Worm (Caenorhabditis elegans) whole organism, late embryonic: Measurements from ENCODE around the gene E02C12.6.
A peak's percentile ranks its signal among the peaks of the same experiment; 100 is the strongest.

ENCODE experiments used
- C38D4.7 ChIP-seq: fragments of 200-800 bp; sonication (Bioruptor generic); optimal IDR thresholded peaks from 2 replicates; lab custom pipeline; 2018; ENCODE audit warnings: mild to moderate bottlenecking, missing genetic modification characterization, moderate library complexity, missing compliant biosample characterization
- F13H6.1 ChIP-seq: sonication (generic microtip); optimal IDR thresholded peaks from 2 replicates; lab custom pipeline; 2016; ENCODE audit warnings: missing genetic modification characterization, missing compliant biosample characterization
- K02D7.2 ChIP-seq: sonication (generic microtip); optimal IDR thresholded peaks from 2 replicates; lab custom pipeline; 2017; ENCODE audit warnings: mild to moderate bottlenecking, missing genetic modification characterization, missing compliant biosample characterization
- ceh-18 ChIP-seq: sonication (generic microtip); optimal IDR thresholded peaks from 2 replicates; lab custom pipeline; 2016; ENCODE audit warnings: missing genetic modification characterization, missing compliant biosample characterization
- ceh-30 ChIP-seq: fragments of 150-350 bp; optimal IDR thresholded peaks from 2 replicates; lab custom pipeline; 2014; ENCODE audit warnings: missing biosample characterization, missing genetic modification characterization
- ceh-31 ChIP-seq: sonication (generic microtip); optimal IDR thresholded peaks from 2 replicates; lab custom pipeline; 2016; ENCODE audit warnings: missing genetic modification characterization, missing compliant biosample characterization
- ceh-45 ChIP-seq: fragments of 200-800 bp; sonication (Bioruptor generic); IDR thresholded peaks from 2 replicates; pipeline ENCODE4 v1.3.6; 2022; ENCODE audit warnings: missing genetic modification reagents, missing genetic modification characterization, missing compliant biosample characterization
- ceh-6 ChIP-seq: fragments of 200-800 bp; sonication (Bioruptor generic); optimal IDR thresholded peaks from 2 replicates; lab custom pipeline; 2018; ENCODE audit warnings: mild to moderate bottlenecking, missing genetic modification characterization, missing compliant biosample characterization
- dmd-4 ChIP-seq: sonication (generic microtip); optimal IDR thresholded peaks from 2 replicates; lab custom pipeline; 2016; ENCODE audit warnings: borderline replicate concordance, missing genetic modification characterization, missing compliant biosample characterization
- dve-1 ChIP-seq: sonication (generic microtip); optimal IDR thresholded peaks from 2 replicates; lab custom pipeline; 2017; ENCODE audit warnings: antibody characterized with exemption, mild to moderate bottlenecking, missing genetic modification characterization, missing compliant biosample characterization
- elt-2 ChIP-seq: sonication (generic microtip); optimal IDR thresholded peaks from 2 replicates; lab custom pipeline; 2016; ENCODE audit warnings: missing genetic modification reagents, missing genetic modification characterization, missing compliant biosample characterization
- elt-4 ChIP-seq: sonication (generic microtip); optimal IDR thresholded peaks from 2 replicates; lab custom pipeline; 2016; ENCODE audit warnings: missing genetic modification characterization, missing compliant biosample characterization
- ets-4 ChIP-seq: sonication (generic microtip); optimal IDR thresholded peaks from 2 replicates; lab custom pipeline; 2016; ENCODE audit warnings: missing genetic modification characterization, missing compliant biosample characterization
- eyg-1 ChIP-seq: sonication (generic microtip); optimal IDR thresholded peaks from 2 replicates; lab custom pipeline; 2016; ENCODE audit warnings: missing genotype, missing genetic modification characterization, missing compliant biosample characterization
- gmeb-2 ChIP-seq: sonication (generic microtip); optimal IDR thresholded peaks from 2 replicates; lab custom pipeline; 2016; ENCODE audit warnings: missing genetic modification characterization, inconsistent platforms, missing compliant biosample characterization
- hlh-6 ChIP-seq: sonication (generic microtip); optimal IDR thresholded peaks from 2 replicates; lab custom pipeline; 2016; ENCODE audit warnings: missing genotype, missing genetic modification characterization, missing compliant biosample characterization
- lin-11 ChIP-seq: fragments of 200-800 bp; sonication (Bioruptor generic); optimal IDR thresholded peaks from 2 replicates; lab custom pipeline; 2018; ENCODE audit warnings: mild to moderate bottlenecking, missing genetic modification characterization, missing compliant biosample characterization
- mec-3 ChIP-seq: sonication (generic microtip); optimal IDR thresholded peaks from 2 replicates; lab custom pipeline; 2016; ENCODE audit warnings: borderline replicate concordance, missing genetic modification characterization, missing compliant biosample characterization
- nfya-1 ChIP-seq: sonication (generic microtip); optimal IDR thresholded peaks from 2 replicates; lab custom pipeline; 2017; ENCODE audit warnings: missing genetic modification characterization, mild to moderate bottlenecking, missing compliant biosample characterization, antibody characterized with exemption, moderate library complexity
- odd-2 ChIP-seq: sonication (generic microtip); optimal IDR thresholded peaks from 2 replicates; lab custom pipeline; 2017; ENCODE audit warnings: antibody characterized with exemption, mild to moderate bottlenecking, missing genetic modification characterization, missing compliant biosample characterization
- pat-9 ChIP-seq: fragments of 200-800 bp; sonication (Bioruptor generic); optimal IDR thresholded peaks from 2 replicates; lab custom pipeline; 2018; ENCODE audit warnings: mild to moderate bottlenecking, missing genetic modification characterization, moderate library complexity, missing compliant biosample characterization
- pax-1 ChIP-seq: fragments of 150-350 bp; optimal IDR thresholded peaks from 2 replicates; lab custom pipeline; 2014; ENCODE audit warnings: missing biosample characterization, missing genetic modification characterization
- pha-2 ChIP-seq: sonication (generic microtip); optimal IDR thresholded peaks from 2 replicates; lab custom pipeline; 2017; ENCODE audit warnings: mild to moderate bottlenecking, missing genetic modification characterization, missing compliant biosample characterization
- pha-4 ChIP-seq: fragments of 150-350 bp; optimal IDR thresholded peaks from 2 replicates; lab custom pipeline; 2018; ENCODE audit warnings: missing biosample characterization, missing genetic modification reagents, missing genetic modification characterization
- pqm-1 ChIP-seq: sonication (generic microtip); optimal IDR thresholded peaks from 2 replicates; lab custom pipeline; 2016; ENCODE audit warnings: missing genetic modification characterization, missing compliant biosample characterization
- pros-1 ChIP-seq: fragments of 150-350 bp; optimal IDR thresholded peaks from 2 replicates; lab custom pipeline; 2014; ENCODE audit warnings: missing biosample characterization, missing genetic modification reagents, missing genetic modification characterization
- rnt-1 ChIP-seq: sonication (generic microtip); optimal IDR thresholded peaks from 2 replicates; lab custom pipeline; 2016; ENCODE audit warnings: missing genetic modification characterization, missing compliant biosample characterization
- sdc-2 ChIP-seq: sonication (generic microtip); optimal IDR thresholded peaks from 2 replicates; lab custom pipeline; 2016; ENCODE audit warnings: missing genotype, missing genetic modification characterization, missing compliant biosample characterization
- syd-9 ChIP-seq: sonication (generic microtip); optimal IDR thresholded peaks from 2 replicates; lab custom pipeline; 2016; ENCODE audit warnings: mild to moderate bottlenecking, missing genetic modification characterization, moderate library complexity, missing compliant biosample characterization
- tbx-2 ChIP-seq: sonication (generic microtip); optimal IDR thresholded peaks from 2 replicates; lab custom pipeline; 2016; ENCODE audit warnings: missing genetic modification characterization, missing compliant biosample characterization
- ttx-3 ChIP-seq: sonication (generic microtip); optimal IDR thresholded peaks from 2 replicates; lab custom pipeline; 2016; ENCODE audit warnings: missing genetic modification reagents, missing genetic modification characterization, missing compliant biosample characterization
- unc-42 ChIP-seq: sonication (generic microtip); optimal IDR thresholded peaks from 2 replicates; lab custom pipeline; 2016; ENCODE audit warnings: missing genotype, missing genetic modification characterization, missing compliant biosample characterization
- unc-55 ChIP-seq: sonication (generic microtip); optimal IDR thresholded peaks from 2 replicates; lab custom pipeline; 2017; ENCODE audit warnings: missing biosample characterization, missing genetic modification reagents, missing genetic modification characterization
- zip-5 ChIP-seq: sonication (generic microtip); optimal IDR thresholded peaks from 2 replicates; lab custom pipeline; 2016; ENCODE audit warnings: missing genetic modification characterization, missing compliant biosample characterization
- ztf-16 ChIP-seq: sonication (generic microtip); optimal IDR thresholded peaks from 2 replicates; lab custom pipeline; 2017; ENCODE audit warnings: missing genetic modification characterization, missing compliant biosample characterization

E02C12.6 gene

DNA sequence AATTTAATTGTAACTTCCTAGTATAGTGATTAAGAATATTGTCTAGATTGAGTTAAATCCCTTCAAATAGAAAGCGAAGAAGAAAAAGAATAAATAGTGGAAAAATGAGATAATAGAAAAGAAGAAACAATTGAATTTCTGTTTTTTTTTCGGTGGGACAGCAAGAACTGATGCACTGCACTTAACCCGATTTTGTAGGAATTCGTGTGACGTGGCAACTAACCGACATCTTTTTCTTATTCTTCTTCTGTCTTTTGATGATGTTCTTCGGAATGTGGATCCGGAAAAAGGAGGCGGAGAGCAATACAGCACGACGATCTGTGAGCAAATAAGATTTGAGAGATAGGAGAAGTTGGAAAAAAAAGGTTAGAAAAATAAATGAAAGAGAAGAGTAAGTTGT is 38.0 kb upstream of the E02C12.6 start:
- TF ChIP-seq sdc-2 (tag; lab: Kevin White, UChicago) (no peak), unc-42 (tag; lab: Kevin White, UChicago) (peak; percentile 50)

DNA sequence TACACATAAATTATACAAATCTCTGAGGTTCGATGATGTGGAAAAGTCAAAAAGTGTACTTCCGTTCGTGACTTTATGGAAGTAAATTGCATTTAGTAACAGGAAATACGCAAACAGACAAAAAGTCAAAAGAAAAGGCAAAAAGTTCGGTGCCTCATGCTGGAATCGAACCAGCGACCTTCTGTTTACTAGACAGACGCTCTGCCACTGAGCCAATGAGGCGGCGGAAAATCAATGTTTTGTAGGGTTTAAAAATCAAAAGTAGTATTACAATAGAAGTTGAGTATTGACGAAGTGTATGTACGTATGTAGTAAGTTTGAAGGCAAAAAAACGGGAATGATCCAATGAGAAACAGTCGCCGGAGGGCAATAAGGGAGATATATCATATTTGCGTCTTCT is 36.0 kb upstream of the E02C12.6 start:
- no peak for TF ChIP-seq C38D4.7 (GFP tag; lab: Kevin White, UChicago)
- no peak for TF ChIP-seq hlh-6 (tag; lab: Kevin White, UChicago)
- no peak for TF ChIP-seq elt-4
- TF ChIP-seq ceh-18 (tag; lab: Kevin White, UChicago) = no peak

DNA sequence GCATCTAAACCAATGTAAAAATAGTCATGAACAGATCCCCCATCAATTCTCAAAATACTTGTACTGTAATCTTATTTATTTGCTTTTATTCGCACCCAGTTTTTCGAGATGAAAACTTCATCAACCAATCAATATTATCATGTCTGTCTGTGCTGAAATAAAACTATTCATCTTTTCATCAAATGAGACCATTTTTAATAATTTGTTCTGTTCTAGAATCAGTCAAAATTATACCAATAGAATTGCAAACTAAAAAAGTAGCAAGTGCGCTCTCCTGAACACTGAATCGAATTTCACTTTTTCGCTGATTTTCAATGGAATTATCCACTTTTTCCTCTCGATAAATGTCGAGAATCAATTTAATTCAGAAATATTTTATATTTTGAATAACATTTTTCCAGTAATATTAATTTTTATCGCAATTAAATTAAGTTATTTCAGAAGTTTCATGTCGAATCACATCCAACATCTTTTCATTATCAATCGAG is 29.0 kb upstream of the E02C12.6 start, which contains the start of gene trpp-4:
Gene trpp-4, plus strand, starts transcription at position 442 of the 488 bp plus-strand sequence.
- TF ChIP-seq eyg-1 (tag; lab: Kevin White, UChicago) (no peak), ceh-30 (no peak), lin-11 (tag; lab: Kevin White, UChicago) (no peak), pat-9 (tag; lab: Kevin White, UChicago) (no peak), unc-42 (tag; lab: Kevin White, UChicago) (peak; percentile 54), unc-55 (GFP tag; lab: Kevin White, UChicago) (no peak)

DNA sequence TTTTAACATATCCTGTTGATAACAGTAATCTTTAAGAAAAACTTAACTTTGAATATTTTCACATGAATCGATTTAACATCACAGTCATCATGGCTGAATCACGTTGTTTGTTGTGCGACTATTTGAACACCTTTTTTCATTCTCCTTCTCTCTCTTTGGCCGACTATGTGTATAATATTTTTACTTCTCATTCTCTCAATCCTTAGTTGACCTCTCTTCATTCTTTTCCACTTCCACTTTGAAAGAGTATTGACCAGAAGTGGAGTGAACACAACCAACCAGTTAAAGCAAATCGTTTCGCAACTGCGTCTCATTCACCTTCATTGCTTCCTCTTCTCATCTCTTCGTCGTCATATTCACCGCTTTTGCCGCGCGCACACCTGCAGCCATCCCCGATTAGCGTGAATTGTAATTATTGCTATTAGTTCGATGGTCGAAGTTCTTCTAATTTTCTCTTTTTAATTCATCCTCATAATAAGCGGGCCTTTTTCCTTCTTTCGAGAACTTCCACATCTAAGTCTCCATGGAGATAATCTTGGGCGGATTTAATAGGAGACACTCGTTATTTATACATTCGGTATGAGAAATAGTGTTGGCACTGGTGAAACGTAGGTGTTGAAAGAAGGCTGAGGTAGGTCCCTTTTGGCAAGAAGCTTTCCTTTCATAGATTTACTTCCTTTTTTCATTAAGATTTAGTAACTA is 24.2 kb upstream of the E02C12.6 start:
- TF ChIP-seq ceh-31 (tag; lab: Kevin White, UChicago) = peak; percentile 77
- no peak for TF ChIP-seq ets-4 (tag; lab: Kevin White, UChicago)
- TF ChIP-seq gmeb-2 (tag; lab: Kevin White, UChicago) = no peak
- TF ChIP-seq ttx-3 (tag; lab: Kevin White, UChicago) = no peak

DNA sequence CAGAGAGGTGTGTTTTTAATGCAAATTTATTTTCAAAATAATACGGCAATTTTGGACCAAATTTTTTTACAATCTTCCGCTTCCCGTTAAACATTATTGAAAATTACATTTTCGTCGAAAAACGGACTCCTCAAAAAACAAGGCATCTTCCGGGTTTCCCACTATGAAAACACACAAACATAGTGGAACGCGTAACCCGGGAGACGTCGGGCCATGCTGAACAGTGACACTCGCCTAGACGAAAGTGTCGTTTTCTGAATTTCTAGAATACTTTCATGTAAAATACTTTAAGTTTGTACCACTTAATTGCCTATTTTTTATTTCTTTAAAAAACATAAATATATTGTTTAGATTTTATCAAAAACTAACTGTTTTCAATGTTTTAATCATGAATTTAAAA is 21.1 kb upstream of the E02C12.6 start:
- TF ChIP-seq ceh-45 (GFP tag; lab: Robert Waterston, UW) (no peak), pha-2 (tag; lab: Kevin White, UChicago) (no peak), elt-2 (tag; lab: Kevin White, UChicago) (no peak), tbx-2 (tag; lab: Kevin White, UChicago) (no peak), odd-2 (tag; lab: Kevin White, UChicago) (no peak), mec-3 (tag; lab: Kevin White, UChicago) (no peak), syd-9 (tag; lab: Kevin White, UChicago) (no peak), rnt-1 (tag; lab: Kevin White, UChicago) (no peak), K02D7.2 (no peak), sdc-2 (tag; lab: Kevin White, UChicago) (no peak)

DNA sequence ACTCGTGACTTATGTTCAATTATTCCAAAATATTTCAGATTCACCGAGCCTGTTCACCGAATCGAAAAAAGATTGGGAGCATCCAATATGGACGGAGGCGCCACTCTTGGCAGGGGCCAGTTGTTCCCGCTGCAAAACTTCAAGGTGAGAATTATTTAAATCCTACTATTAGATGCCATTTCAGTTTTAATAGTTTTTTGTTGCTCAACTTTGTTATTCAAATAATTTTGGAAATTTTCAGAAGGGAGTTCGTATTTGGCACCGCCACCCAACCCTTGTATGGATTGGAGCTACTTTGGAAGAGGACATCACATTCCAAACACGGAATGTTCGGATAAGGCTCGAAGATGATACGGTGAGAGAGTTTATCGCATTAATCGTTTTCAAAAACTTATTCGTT is 15.3 kb upstream of the E02C12.6 start, which contains the start of gene hum-2:
Gene hum-2, plus strand, starts transcription at position 33 of the 400 bp plus-strand sequence.
- TF ChIP-seq K02D7.2 = no peak
- TF ChIP-seq zip-5 (tag; lab: Kevin White, UChicago) = no peak
- no peak for TF ChIP-seq pros-1 (tag; lab: Kevin White, UChicago)
- no peak for TF ChIP-seq ztf-16 (tag; lab: Kevin White, UChicago)
- no peak for TF ChIP-seq eyg-1 (tag; lab: Kevin White, UChicago)
- no peak for TF ChIP-seq dve-1 (tag; lab: Kevin White, UChicago)

DNA sequence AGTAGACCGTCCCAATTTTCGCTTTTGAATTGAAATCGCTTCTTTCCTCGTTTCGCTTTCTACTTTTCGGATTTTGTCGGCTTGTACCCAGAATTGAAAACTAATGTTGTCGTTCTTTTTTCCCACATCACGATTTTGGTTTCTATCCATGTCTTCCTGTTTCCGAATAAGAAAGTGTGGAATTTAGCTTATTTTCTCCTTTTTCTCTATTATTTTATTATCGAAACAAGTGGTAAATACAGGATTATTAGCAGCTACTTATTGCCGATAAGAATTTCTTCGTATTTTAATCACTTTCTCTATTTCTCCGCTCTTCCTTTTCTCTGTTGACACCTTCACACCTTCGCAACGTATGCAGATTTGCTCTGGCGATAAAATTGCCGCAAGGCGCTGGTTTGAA is 14.1 kb upstream of the E02C12.6 start:
- no peak for TF ChIP-seq dmd-4 (tag; lab: Kevin White, UChicago)
- TF ChIP-seq pax-1 (tag; lab: Kevin White, UChicago) = no peak
- no peak for TF ChIP-seq pha-4 (tag; lab: Kevin White, UChicago)
- TF ChIP-seq nfya-1 (tag; lab: Kevin White, UChicago) = no peak
- TF ChIP-seq ceh-30 = no peak
- TF ChIP-seq odd-2 (tag; lab: Kevin White, UChicago) = no peak
- no peak for TF ChIP-seq pqm-1 (tag; lab: Kevin White, UChicago)
- no peak for TF ChIP-seq ceh-6 (GFP tag; lab: Kevin White, UChicago)
- no peak for TF ChIP-seq F13H6.1 (tag; lab: Kevin White, UChicago)
- TF ChIP-seq dve-1 (tag; lab: Kevin White, UChicago) = no peak
- TF ChIP-seq unc-55 (GFP tag; lab: Kevin White, UChicago) = no peak
- no peak for TF ChIP-seq pha-2 (tag; lab: Kevin White, UChicago)
